Worm (Caenorhabditis elegans) whole organism, mixed stage, embryonic: ENCODE measurements around the gene wrn-1.

Source experiments
- M03D4.4 ChIP-seq: sonication (generic microtip); optimal IDR thresholded peaks from 2 replicates; lab custom pipeline; 2017; ENCODE audit warnings: mild to moderate bottlenecking, missing genetic modification characterization, missing compliant biosample characterization
- bed-3 ChIP-seq: fragments of 200-800 bp; sonication (Bioruptor generic); optimal IDR thresholded peaks from 3 replicates; lab custom pipeline; 2018; ENCODE audit warnings: mild to moderate bottlenecking, missing genetic modification characterization, moderate library complexity, missing compliant biosample characterization
- blmp-1 ChIP-seq: fragments of 150-350 bp; optimal IDR thresholded peaks from 2 replicates; lab custom pipeline; 2014; ENCODE audit warnings: missing biosample characterization, missing genetic modification characterization
- ceh-39 ChIP-seq: fragments of 150-350 bp; optimal IDR thresholded peaks from 2 replicates; lab custom pipeline; 2014; ENCODE audit warnings: missing biosample characterization, missing genetic modification characterization
- ceh-83 ChIP-seq: fragments of 200-800 bp; sonication (Bioruptor generic); optimal IDR thresholded peaks from 2 replicates; lab custom pipeline; 2018; ENCODE audit warnings: mild to moderate bottlenecking, missing genetic modification characterization, missing compliant biosample characterization
- ces-1 ChIP-seq: fragments of 150-350 bp; optimal IDR thresholded peaks from 2 replicates; lab custom pipeline; 2014; ENCODE audit warnings: missing biosample characterization, missing genetic modification reagents, missing genetic modification characterization
- cnd-1 ChIP-seq: fragments of 200-800 bp; sonication (Bioruptor generic); optimal IDR thresholded peaks from 2 replicates; lab custom pipeline; 2018; ENCODE audit warnings: mild to moderate bottlenecking, missing genetic modification characterization, missing compliant biosample characterization
- drap-1 ChIP-seq: fragments of 200-800 bp; sonication (Bioruptor generic); optimal IDR thresholded peaks from 3 replicates; lab custom pipeline; 2018; ENCODE audit warnings: mild to moderate bottlenecking, missing genetic modification characterization, missing compliant biosample characterization
- elt-1 ChIP-seq: sonication (generic microtip); optimal IDR thresholded peaks from 2 replicates; lab custom pipeline; 2017; ENCODE audit warnings: missing genetic modification characterization, mild to moderate bottlenecking, missing compliant biosample characterization, antibody characterized with exemption, moderate library complexity, borderline replicate concordance; ENCODE audit not compliant: insufficient read depth
- elt-3 ChIP-seq: fragments of 150-350 bp; optimal IDR thresholded peaks from 2 replicates; lab custom pipeline; 2014; ENCODE audit warnings: missing biosample characterization, missing genetic modification characterization
- flh-1 ChIP-seq: fragments of 200-800 bp; sonication (Bioruptor generic); optimal IDR thresholded peaks from 2 replicates; lab custom pipeline; 2018; ENCODE audit warnings: mild to moderate bottlenecking, missing genetic modification characterization, moderate library complexity, missing compliant biosample characterization
- ham-2 ChIP-seq: fragments of 200-800 bp; sonication (Bioruptor generic); optimal IDR thresholded peaks from 2 replicates; lab custom pipeline; 2018; ENCODE audit warnings: mild to moderate bottlenecking, missing genetic modification characterization, missing compliant biosample characterization
- hlh-1 ChIP-seq: fragments of 150-350 bp; optimal IDR thresholded peaks from 2 replicates; lab custom pipeline; 2014; ENCODE audit warnings: missing biosample characterization, missing genetic modification reagents, missing genetic modification characterization
- lin-13 ChIP-seq: fragments of 150-350 bp; optimal IDR thresholded peaks from 2 replicates; lab custom pipeline; 2014; ENCODE audit warnings: missing biosample characterization, missing genetic modification characterization
- lin-32 ChIP-seq: fragments of 200-800 bp; sonication (Bioruptor generic); optimal IDR thresholded peaks from 2 replicates; lab custom pipeline; 2018; ENCODE audit warnings: mild to moderate bottlenecking, missing genetic modification characterization, missing compliant biosample characterization
- lsy-2 ChIP-seq: fragments of 150-350 bp; optimal IDR thresholded peaks from 2 replicates; lab custom pipeline; 2014; ENCODE audit warnings: missing biosample characterization, missing genetic modification characterization
- mab-5 ChIP-seq: fragments of 150-350 bp; optimal IDR thresholded peaks from 2 replicates; lab custom pipeline; 2014; ENCODE audit warnings: missing biosample characterization, missing genetic modification characterization
- mep-1 ChIP-seq: fragments of 150-350 bp; optimal IDR thresholded peaks from 2 replicates; lab custom pipeline; 2017; ENCODE audit warnings: missing biosample characterization, missing genetic modification reagents, missing genetic modification characterization, inconsistent platforms
- nhr-12 ChIP-seq: fragments of 150-350 bp; optimal IDR thresholded peaks from 2 replicates; lab custom pipeline; 2014; ENCODE audit warnings: missing biosample characterization, missing genetic modification characterization
- nhr-2 ChIP-seq: fragments of 150-350 bp; optimal IDR thresholded peaks from 2 replicates; lab custom pipeline; 2014; ENCODE audit warnings: missing biosample characterization, missing genetic modification characterization
- nhr-237 ChIP-seq: fragments of 150-350 bp; optimal IDR thresholded peaks from 2 replicates; lab custom pipeline; 2014; ENCODE audit warnings: missing biosample characterization, missing genetic modification characterization
- nhr-28 ChIP-seq: fragments of 150-350 bp; optimal IDR thresholded peaks from 2 replicates; lab custom pipeline; 2014; ENCODE audit warnings: missing biosample characterization, missing genetic modification characterization
- nhr-76 ChIP-seq: sonication (generic microtip); optimal IDR thresholded peaks from 2 replicates; lab custom pipeline; 2017; ENCODE audit warnings: missing biosample characterization, missing genetic modification characterization
- pha-4 ChIP-seq: fragments of 150-350 bp; optimal IDR thresholded peaks from 2 replicates; lab custom pipeline; 2018; ENCODE audit warnings: missing biosample characterization, missing genetic modification reagents, missing genetic modification characterization
- sem-2 ChIP-seq: fragments of 200-800 bp; sonication (Bioruptor generic); optimal IDR thresholded peaks from 2 replicates; lab custom pipeline; 2018; ENCODE audit warnings: mild to moderate bottlenecking, missing genetic modification characterization, missing compliant biosample characterization
- snpc-4 ChIP-seq: fragments of 150-350 bp; optimal IDR thresholded peaks from 2 replicates; lab custom pipeline; 2014; ENCODE audit warnings: missing biosample characterization, missing genetic modification characterization
- sptf-1 ChIP-seq: sonication (generic microtip); optimal IDR thresholded peaks from 2 replicates; lab custom pipeline; 2017; ENCODE audit warnings: mild to moderate bottlenecking, missing genetic modification characterization, moderate library complexity, missing compliant biosample characterization
- tbx-8 ChIP-seq: fragments of 200-800 bp; sonication (Bioruptor generic); optimal IDR thresholded peaks from 2 replicates; lab custom pipeline; 2018; ENCODE audit warnings: mild to moderate bottlenecking, missing genetic modification characterization, moderate library complexity, missing compliant biosample characterization
- unc-120 ChIP-seq: sonication (generic microtip); optimal IDR thresholded peaks from 2 replicates; lab custom pipeline; 2017; ENCODE audit warnings: missing genetic modification characterization, missing compliant biosample characterization; ENCODE audit not compliant: poor library complexity, severe bottlenecking
- unc-39 ChIP-seq: fragments of 150-350 bp; optimal IDR thresholded peaks from 2 replicates; lab custom pipeline; 2014; ENCODE audit warnings: missing biosample characterization, missing genetic modification characterization
- unc-62 ChIP-seq: fragments of 150-350 bp; optimal IDR thresholded peaks from 2 replicates; lab custom pipeline; 2014; ENCODE audit warnings: missing biosample characterization, missing genetic modification reagents, missing genetic modification characterization
- ztf-11 ChIP-seq: fragments of 150-350 bp; optimal IDR thresholded peaks from 2 replicates; lab custom pipeline; 2014; ENCODE audit warnings: missing biosample characterization, missing genetic modification characterization

wrn-1 gene

DNA sequence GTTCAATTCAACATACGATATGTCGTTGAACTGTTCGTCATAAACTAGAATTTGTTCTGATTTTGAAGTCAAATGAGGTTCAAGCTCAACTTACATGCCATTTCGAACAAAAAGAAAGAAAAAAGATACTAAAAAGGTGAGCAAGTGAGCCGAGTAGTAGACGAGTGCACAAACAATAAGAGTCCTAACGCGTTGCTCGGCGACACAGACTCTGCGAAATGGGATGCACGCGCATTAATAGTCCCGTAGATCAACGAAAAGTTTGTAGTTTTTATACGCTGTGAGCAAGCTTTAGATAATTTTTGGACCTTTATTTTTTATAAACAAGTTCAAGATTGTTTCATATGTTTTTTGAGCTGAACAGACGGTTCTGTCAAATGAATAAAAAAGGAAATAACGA is 26.1 kb upstream of the wrn-1 start, which contains the start of gene C56E6.4:
C56E6.4 (minus strand) TSS at position 101 of the 400 bp plus-strand sequence.
- no peak for TF ChIP-seq nhr-237 (tag; lab: Kevin White, UChicago)
- TF ChIP-seq unc-120 (tag; lab: Kevin White, UChicago) = no peak
- no peak for TF ChIP-seq ceh-83
- no peak for TF ChIP-seq lin-32 (GFP tag; lab: Kevin White, UChicago)
- TF ChIP-seq mab-5 (tag; lab: Kevin White, UChicago) = no peak
- TF ChIP-seq pha-4 (tag; lab: Kevin White, UChicago) = no peak
- no peak for TF ChIP-seq nhr-12 (tag; lab: Kevin White, UChicago)
- no peak for TF ChIP-seq elt-1 (tag; lab: Kevin White, UChicago)
- TF ChIP-seq elt-3 = no peak
- no peak for TF ChIP-seq unc-39 (tag; lab: Kevin White, UChicago)
- TF ChIP-seq, all 35 proteins: peak for 0

DNA sequence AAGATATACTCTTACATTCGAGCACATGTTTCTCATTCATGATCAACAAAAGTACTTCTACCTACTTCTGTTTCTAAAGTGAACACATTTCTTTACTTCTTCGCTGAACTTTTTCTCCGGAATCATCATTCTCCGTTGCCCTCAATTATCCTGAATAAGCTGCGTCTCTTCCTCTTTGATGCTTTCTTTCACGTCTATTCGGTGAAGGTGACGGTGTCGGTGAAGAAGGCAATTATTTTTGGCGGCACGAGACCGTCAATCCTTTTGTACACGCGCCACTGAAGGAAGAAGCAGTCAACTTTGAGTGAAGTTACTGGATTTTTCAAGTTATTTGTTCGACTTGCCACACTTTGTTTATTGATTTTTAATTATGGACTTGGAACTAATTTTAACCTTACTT is 23.2 kb upstream of the wrn-1 start, which contains the start of gene abch-1:
abch-1 (minus strand) TSS at position 101 of the 400 bp plus-strand sequence.
- no peak for TF ChIP-seq nhr-2
- no peak for TF ChIP-seq nhr-237 (tag; lab: Kevin White, UChicago)
- no peak for TF ChIP-seq lin-13 (tag; lab: Kevin White, UChicago)
- no peak for TF ChIP-seq elt-1 (tag; lab: Kevin White, UChicago)
- no peak for TF ChIP-seq pha-4 (tag; lab: Kevin White, UChicago)
- no peak for TF ChIP-seq ceh-83
- no peak for TF ChIP-seq hlh-1 (tag; lab: Kevin White, UChicago)
- no peak for TF ChIP-seq lin-32 (GFP tag; lab: Kevin White, UChicago)
- TF ChIP-seq unc-62 = no peak
- TF ChIP-seq mep-1 (tag; lab: Kevin White, UChicago) = no peak
- no peak for TF ChIP-seq ces-1 (GFP tag; lab: Kevin White, UChicago)
- no peak for TF ChIP-seq nhr-28 (tag; lab: Kevin White, UChicago)
- no peak for TF ChIP-seq ceh-39 (tag; lab: Kevin White, UChicago)
- no peak for TF ChIP-seq snpc-4 (tag; lab: Kevin White, UChicago)
- no peak for TF ChIP-seq tbx-8 (GFP tag; lab: Kevin White, UChicago)
- TF ChIP-seq cnd-1 = no peak
- no peak for TF ChIP-seq bed-3 (GFP tag; lab: Kevin White, UChicago)
- TF ChIP-seq lsy-2 (tag; lab: Kevin White, UChicago) = no peak

DNA sequence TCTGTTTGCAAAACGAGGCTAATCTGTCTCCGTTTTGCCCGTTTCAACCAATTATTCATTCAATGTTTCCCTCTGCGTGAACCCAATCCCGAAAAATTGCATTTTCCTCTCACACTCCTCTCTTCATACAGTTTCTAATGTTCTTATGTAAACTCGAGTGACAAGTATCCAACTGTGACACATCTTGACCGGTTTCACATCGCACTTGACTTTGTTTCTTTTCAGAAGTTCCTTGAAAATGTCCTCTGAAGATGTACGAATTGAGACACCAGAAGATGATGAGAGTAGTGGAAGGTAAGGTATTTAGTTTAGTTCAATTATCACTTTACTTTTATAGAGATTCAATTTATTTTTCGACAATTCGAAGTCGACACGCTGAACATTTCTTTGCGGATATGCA is 22.8 kb upstream of the wrn-1 start, which contains the start of gene abcx-1:
abcx-1 (plus strand) TSS at position 224 of the 400 bp plus-strand sequence.
- TF ChIP-seq blmp-1 (tag; lab: Kevin White, UChicago) (no peak), sem-2 (GFP tag; lab: Kevin White, UChicago) (no peak), ceh-39 (tag; lab: Kevin White, UChicago) (no peak), ztf-11 (no peak), nhr-237 (tag; lab: Kevin White, UChicago) (no peak), M03D4.4 (tag; lab: Kevin White, UChicago) (no peak), sptf-1 (no peak), flh-1 (GFP tag; lab: Kevin White, UChicago) (no peak), cnd-1 (no peak), unc-120 (tag; lab: Kevin White, UChicago) (no peak), tbx-8 (GFP tag; lab: Kevin White, UChicago) (no peak), nhr-76 (tag; lab: Kevin White, UChicago) (no peak), snpc-4 (tag; lab: Kevin White, UChicago) (no peak), pha-4 (tag; lab: Kevin White, UChicago) (no peak), lin-13 (tag; lab: Kevin White, UChicago) (no peak), ces-1 (GFP tag; lab: Kevin White, UChicago) (no peak)

DNA sequence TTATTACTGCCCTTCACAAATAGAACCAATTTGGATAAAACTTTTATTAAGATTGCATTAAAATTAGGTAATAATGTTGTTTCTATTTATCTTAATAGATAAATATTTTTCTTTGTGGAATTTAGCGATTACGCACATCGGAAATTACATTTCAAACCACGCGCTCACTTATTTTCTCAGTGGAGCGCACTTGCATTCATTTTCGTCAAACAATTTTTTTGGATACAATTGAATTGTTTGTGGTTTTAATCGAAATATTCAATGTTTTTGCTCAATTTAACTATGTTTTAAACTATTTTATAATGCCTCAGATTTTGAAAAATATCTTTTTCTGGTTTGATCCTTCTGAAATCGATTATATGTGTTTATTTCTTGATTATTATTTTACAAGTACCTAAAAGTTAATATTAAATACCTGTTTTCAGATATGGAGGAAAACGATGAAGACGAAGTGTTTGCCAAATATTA is 18.8 kb upstream of the wrn-1 start, which contains the start of gene utp-20:
utp-20 (plus strand) TSS at position 418 of the 468 bp plus-strand sequence.
- no peak for TF ChIP-seq nhr-2
- TF ChIP-seq unc-62 = no peak
- no peak for TF ChIP-seq ham-2 (GFP tag; lab: Kevin White, UChicago)
- no peak for TF ChIP-seq cnd-1
- no peak for TF ChIP-seq lin-32 (GFP tag; lab: Kevin White, UChicago)
- no peak for TF ChIP-seq elt-3
- TF ChIP-seq drap-1 (GFP tag; lab: Kevin White, UChicago) = no peak
- peak; percentile 25 for TF ChIP-seq nhr-237 (tag; lab: Kevin White, UChicago)
- TF ChIP-seq ces-1 (GFP tag; lab: Kevin White, UChicago) = peak; percentile 84
- TF ChIP-seq lsy-2 (tag; lab: Kevin White, UChicago) = peak; percentile 65
- peak; percentile 39 for TF ChIP-seq ceh-39 (tag; lab: Kevin White, UChicago)
